Fruit fly (Drosophila melanogaster) whole organism, embryonic: Measurements from ENCODE around the gene sni.
A peak's percentile ranks its signal among the peaks of the same experiment; 100 is the strongest.

ENCODE experiments used
- CG11247 ChIP-seq: fragments of 200-800 bp; sonication (Bioruptor generic); IDR thresholded peaks from 2 replicates; pipeline ENCODE4 v1.3.6; 2022; ENCODE audit warnings: missing biosample characterization, missing genetic modification characterization
- CG11695 ChIP-seq: fragments of 200-800 bp; sonication (Bioruptor generic); IDR thresholded peaks from 3 replicates; pipeline ENCODE4 v1.3.6; 2022; ENCODE audit warnings: missing biosample characterization, missing genetic modification characterization
- CG11696 ChIP-seq: fragments of 200-800 bp; sonication (Bioruptor generic); IDR thresholded peaks from 2 replicates; pipeline ENCODE4 v1.3.6; 2022; ENCODE audit warnings: missing biosample characterization, missing genetic modification characterization
- CG14710 ChIP-seq: fragments of 200-800 bp; sonication (Bioruptor generic); optimal IDR thresholded peaks from 3 replicates; lab custom pipeline; 2019; ENCODE audit warnings: missing biosample characterization, mild to moderate bottlenecking, missing genetic modification characterization, moderate library complexity
- CG17612 ChIP-seq: fragments of 200-800 bp; sonication (Bioruptor generic); IDR thresholded peaks from 2 replicates; pipeline ENCODE4 v1.3.6; 2022; ENCODE audit warnings: missing biosample characterization, missing genetic modification characterization
- CG17802 ChIP-seq: fragments of 200-800 bp; sonication (Bioruptor generic); optimal IDR thresholded peaks from 2 replicates; lab custom pipeline; 2018; ENCODE audit warnings: missing biosample characterization, mild to moderate bottlenecking, missing genetic modification characterization, moderate library complexity
- CG17829 ChIP-seq: fragments of 200-800 bp; optimal IDR thresholded peaks from 2 replicates; lab custom pipeline; 2019; ENCODE audit warnings: missing biosample characterization, mild to moderate bottlenecking, missing genetic modification characterization, moderate library complexity
- CG1832 ChIP-seq: fragments of 200-800 bp; sonication (Bioruptor generic); optimal IDR thresholded peaks from 2 replicates; lab custom pipeline; 2017; ENCODE audit warnings: missing biosample characterization, mild to moderate bottlenecking, missing genetic modification characterization, inconsistent platforms
- CG18764 ChIP-seq: fragments of 200-800 bp; sonication (Bioruptor generic); optimal IDR thresholded peaks from 3 replicates; lab custom pipeline; 2016; ENCODE audit warnings: missing biosample characterization, missing genetic modification characterization
- CG2202 ChIP-seq: fragments of 200-800 bp; sonication (Bioruptor generic); optimal IDR thresholded peaks from 2 replicates; lab custom pipeline; 2018; ENCODE audit warnings: missing biosample characterization, mild to moderate bottlenecking, missing genetic modification characterization
- CG2875 ChIP-seq: fragments of 200-800 bp; sonication (Bioruptor generic); optimal IDR thresholded peaks from 2 replicates; lab custom pipeline; 2017; ENCODE audit warnings: missing biosample characterization, mild to moderate bottlenecking, missing genetic modification characterization, missing genetic modification reagents
- CG33213 ChIP-seq: fragments of 200-800 bp; sonication (Bioruptor generic); optimal IDR thresholded peaks from 3 replicates; lab custom pipeline; 2016; ENCODE audit warnings: missing biosample characterization, missing genetic modification characterization
- CG34422 ChIP-seq: fragments of 200-800 bp; sonication (Bioruptor generic); IDR thresholded peaks from 3 replicates; pipeline ENCODE4 v1.3.6; 2022; ENCODE audit warnings: missing biosample characterization, missing genetic modification characterization
- CG4617 ChIP-seq: fragments of 200-800 bp; sonication (Bioruptor generic); optimal IDR thresholded peaks from 3 replicates; lab custom pipeline; 2016; ENCODE audit warnings: missing biosample characterization, missing genetic modification characterization, borderline replicate concordance
- CG4820 ChIP-seq: fragments of 200-800 bp; sonication (Bioruptor generic); optimal IDR thresholded peaks from 3 replicates; lab custom pipeline; 2016; ENCODE audit warnings: missing biosample characterization, missing genetic modification characterization
- CG6683 ChIP-seq: fragments of 200-800 bp; sonication (Bioruptor generic); optimal IDR thresholded peaks from 2 replicates; lab custom pipeline; 2017; ENCODE audit warnings: missing biosample characterization, mild to moderate bottlenecking, missing genetic modification characterization, missing genetic modification reagents
- CG8281 ChIP-seq: fragments of 200-800 bp; sonication (Bioruptor generic); optimal IDR thresholded peaks from 2 replicates; lab custom pipeline; 2018; ENCODE audit warnings: missing biosample characterization, mild to moderate bottlenecking, missing genetic modification characterization, moderate library complexity
- CG8290 ChIP-seq, 3 experiments: fragments of 200-800 bp; sonication (Bioruptor generic); optimal IDR thresholded peaks; 2 replicates each; lab custom pipeline; 2016 to 2019; ENCODE audit warnings: missing biosample characterization in 3 of 3, missing genetic modification characterization in 3 of 3, mild to moderate bottlenecking in 2 of 3, moderate library complexity in 1 of 3
- CG8924 ChIP-seq: fragments of 200-800 bp; optimal IDR thresholded peaks from 3 replicates; lab custom pipeline; 2019; ENCODE audit warnings: missing biosample characterization, mild to moderate bottlenecking, missing genetic modification characterization, moderate library complexity
- CG9609 ChIP-seq: fragments of 200-800 bp; sonication (Bioruptor generic); optimal IDR thresholded peaks from 3 replicates; lab custom pipeline; 2016; ENCODE audit warnings: missing biosample characterization, missing genetic modification characterization
- CG9932 ChIP-seq: fragments of 200-800 bp; sonication (Bioruptor generic); IDR thresholded peaks from 2 replicates; pipeline ENCODE4 v1.3.6; 2022; ENCODE audit warnings: missing biosample characterization, missing genetic modification characterization
- CrebB ChIP-seq: fragments of 200-800 bp; sonication (Bioruptor generic); optimal IDR thresholded peaks from 3 replicates; lab custom pipeline; 2018; ENCODE audit warnings: missing biosample characterization, mild to moderate bottlenecking, missing genetic modification characterization
- Dip2 ChIP-seq: fragments of 200-800 bp; sonication (Bioruptor generic); IDR thresholded peaks from 2 replicates; pipeline ENCODE4 v1.3.6; 2022; ENCODE audit warnings: missing biosample characterization, missing genetic modification characterization
- Dp ChIP-seq: fragments of 200-800 bp; sonication (Bioruptor generic); optimal IDR thresholded peaks from 2 replicates; lab custom pipeline; 2018; ENCODE audit warnings: missing biosample characterization, mild to moderate bottlenecking, missing genetic modification characterization, moderate library complexity
- Dref ChIP-seq: fragments of 200-800 bp; sonication (Bioruptor generic); IDR thresholded peaks from 2 replicates; pipeline ENCODE4 v1.3.6; 2022; ENCODE audit warnings: missing biosample characterization, missing genetic modification characterization
- Hr3 ChIP-seq: fragments of 200-800 bp; sonication (Bioruptor generic); optimal IDR thresholded peaks from 3 replicates; lab custom pipeline; 2016; ENCODE audit warnings: missing biosample characterization, missing genetic modification characterization
- Mad ChIP-seq: fragments of 200-800 bp; sonication (Bioruptor generic); optimal IDR thresholded peaks from 2 replicates; lab custom pipeline; 2016; ENCODE audit warnings: missing biosample characterization, missing genetic modification characterization
- Max ChIP-seq: fragments of 200-800 bp; sonication (Bioruptor generic); optimal IDR thresholded peaks from 2 replicates; lab custom pipeline; 2016; ENCODE audit warnings: missing biosample characterization, mild to moderate bottlenecking, missing genetic modification characterization
- Myb ChIP-seq: fragments of 200-800 bp; sonication (Bioruptor generic); optimal IDR thresholded peaks from 2 replicates; lab custom pipeline; 2016; ENCODE audit warnings: missing biosample characterization, missing genetic modification characterization
- NFAT ChIP-seq: fragments of 200-800 bp; sonication (Bioruptor generic); IDR thresholded peaks from 2 replicates; pipeline ENCODE4 v1.3.6; 2022; ENCODE audit warnings: missing biosample characterization, missing genetic modification characterization
- Nf-YA ChIP-seq: fragments of 200-800 bp; sonication (Bioruptor generic); IDR thresholded peaks from 2 replicates; pipeline ENCODE4 v1.3.6; 2022; ENCODE audit warnings: missing biosample characterization, missing genetic modification characterization
- Poxn ChIP-seq: fragments of 200-800 bp; sonication (Bioruptor generic); IDR thresholded peaks from 2 replicates; pipeline ENCODE4 v1.3.6; 2022; ENCODE audit warnings: missing biosample characterization, missing genetic modification characterization
- Stat92E ChIP-seq, 3 experiments: fragments of >200 bp in 2 of 3; fragments of 200-800 bp in 1 of 3; sonication (Bioruptor generic) in 1 of 3; optimal IDR thresholded peaks; 2 replicates each; lab custom pipeline; 2017 to 2019; ENCODE audit warnings: missing biosample characterization in 3 of 3, missing genetic modification characterization in 3 of 3, mild to moderate bottlenecking in 1 of 3, moderate library complexity in 1 of 3
- Xrp1 ChIP-seq: fragments of 200-800 bp; sonication (Bioruptor generic); IDR thresholded peaks from 2 replicates; pipeline ENCODE4 v1.3.6; 2022; ENCODE audit warnings: missing biosample characterization, missing genetic modification characterization
- btn ChIP-seq: fragments of 200-800 bp; sonication (Bioruptor generic); optimal IDR thresholded peaks from 2 replicates; lab custom pipeline; 2016; ENCODE audit warnings: missing biosample characterization, missing genetic modification characterization
- caup ChIP-seq: fragments of 200-800 bp; sonication (Bioruptor generic); optimal IDR thresholded peaks from 3 replicates; lab custom pipeline; 2017; ENCODE audit warnings: missing biosample characterization, mild to moderate bottlenecking, missing genetic modification characterization, moderate library complexity; ENCODE audit not compliant: severe bottlenecking
- chn ChIP-seq: fragments of 200-800 bp; sonication (Bioruptor generic); optimal IDR thresholded peaks from 2 replicates; lab custom pipeline; 2016; ENCODE audit warnings: missing biosample characterization, missing genetic modification characterization
- crp ChIP-seq, 2 experiments: fragments of 200-800 bp; sonication (Bioruptor generic); optimal IDR thresholded peaks; 2 replicates in 1 of 2; 3 replicates in 1 of 2; lab custom pipeline; 2017; ENCODE audit warnings: missing biosample characterization in 2 of 2, missing genetic modification characterization in 2 of 2, mild to moderate bottlenecking in 1 of 2, moderate library complexity in 1 of 2
- dati ChIP-seq: fragments of 200-800 bp; sonication (Bioruptor generic); IDR thresholded peaks from 2 replicates; pipeline ENCODE4 v1.3.6; 2022; ENCODE audit warnings: missing biosample characterization, missing genetic modification characterization
- dimm ChIP-seq: fragments of 200-800 bp; sonication (Bioruptor generic); IDR thresholded peaks from 2 replicates; pipeline ENCODE4 v1.3.6; 2022; ENCODE audit warnings: missing biosample characterization, missing genetic modification characterization
- dmrt99B ChIP-seq: fragments of 200-800 bp; sonication (Bioruptor generic); optimal IDR thresholded peaks from 2 replicates; lab custom pipeline; 2018; ENCODE audit warnings: missing biosample characterization, mild to moderate bottlenecking, missing genetic modification characterization, moderate library complexity
- ems ChIP-seq: fragments of 200-800 bp; sonication (Bioruptor generic); optimal IDR thresholded peaks from 3 replicates; lab custom pipeline; 2016; ENCODE audit warnings: missing biosample characterization, missing genetic modification characterization
- gsb-n ChIP-seq: fragments of 200-800 bp; sonication (Bioruptor generic); optimal IDR thresholded peaks from 3 replicates; lab custom pipeline; 2018; ENCODE audit warnings: missing biosample characterization, mild to moderate bottlenecking, missing genetic modification characterization
- hth ChIP-seq: fragments of >200 bp; optimal IDR thresholded peaks from 2 replicates; lab custom pipeline; 2017; ENCODE audit warnings: inconsistent platforms
- mld ChIP-seq: fragments of 200-800 bp; sonication (Bioruptor generic); IDR thresholded peaks from 3 replicates; pipeline ENCODE4 v1.3.6; 2022; ENCODE audit warnings: missing biosample characterization, missing genetic modification characterization; ENCODE audit not compliant: partially characterized antibody
- prd ChIP-seq, 3 experiments: fragments of >200 bp in 2 of 3; fragments of 200-800 bp in 1 of 3; sonication (Bioruptor generic) in 1 of 3; optimal IDR thresholded peaks in 2 of 3; IDR thresholded peaks in 1 of 3; 2 replicates in 2 of 3; 3 replicates in 1 of 3; pipeline versions ENCODE4 v1.3.6 to Lab custom; 2017 to 2022; ENCODE audit warnings: missing biosample characterization in 1 of 3, missing genetic modification characterization in 1 of 3
- shn ChIP-seq: fragments of 200-800 bp; sonication (Bioruptor generic); optimal IDR thresholded peaks from 3 replicates; lab custom pipeline; 2016; ENCODE audit warnings: missing biosample characterization, missing genetic modification characterization
- sob ChIP-seq: fragments of 200-800 bp; sonication (Bioruptor generic); IDR thresholded peaks from 2 replicates; pipeline ENCODE4 v1.3.6; 2022; ENCODE audit warnings: missing biosample characterization, missing genetic modification characterization
- stc ChIP-seq: fragments of 200-800 bp; sonication (Bioruptor generic); IDR thresholded peaks from 2 replicates; pipeline ENCODE4 v1.3.6; 2022; ENCODE audit warnings: missing biosample characterization, missing genetic modification characterization
- tin ChIP-seq: fragments of 200-800 bp; sonication (Bioruptor generic); optimal IDR thresholded peaks from 3 replicates; lab custom pipeline; 2016; ENCODE audit warnings: missing biosample characterization, missing genetic modification characterization
- zen2 ChIP-seq: fragments of 200-800 bp; sonication (Bioruptor generic); IDR thresholded peaks from 3 replicates; pipeline ENCODE4 v1.3.6; 2022; ENCODE audit warnings: missing biosample characterization, missing genetic modification characterization; ENCODE audit not compliant: partially characterized antibody

Gene sni

dm6 chrX:8243251-8243650, 565 bp downstream of the sni start (continued):
- TF ChIP-seq CG17612 (GFP tag; lab: Robert Waterston, UW): no peak
- TF ChIP-seq CG14710 (tag; lab: Kevin White, UChicago): no peak
- no peak for TF ChIP-seq btn (GFP tag; lab: Kevin White, UChicago)
- TF ChIP-seq CG11696: no peak
- TF ChIP-seq caup (GFP tag; lab: Kevin White, UChicago): no peak
- 0 out of 3 replicates have a peak, but pooled peaks have one; percentile 33 for TF ChIP-seq zen2
- no peak for TF ChIP-seq CG11247
- TF ChIP-seq Max (GFP tag; lab: Kevin White, UChicago): no peak
- no peak for TF ChIP-seq shn
- no peak for TF ChIP-seq CG9932
- TF ChIP-seq CG1832 (GFP tag; lab: Kevin White, UChicago): no peak
- no peak for TF ChIP-seq CG4820 (GFP tag; lab: Kevin White, UChicago)
- no peak for TF ChIP-seq Poxn
- TF ChIP-seq hth: no peak
- TF ChIP-seq gsb-n: no peak
- no peak for TF ChIP-seq CG33213 (GFP tag; lab: Kevin White, UChicago)
- TF ChIP-seq Dip2 (GFP tag; lab: Robert Waterston, UW): no peak
- no peak for TF ChIP-seq CG17802
- no peak for TF ChIP-seq Stat92E (GFP tag; optimal IDR thresholded peaks at IDR 0.05; lab: Kevin White, UChicago)
- no peak for TF ChIP-seq CG11695 (GFP tag; lab: Robert Waterston, UW)
- peak; percentile 28 for TF ChIP-seq Dp (GFP tag; lab: Kevin White, UChicago)
- TF ChIP-seq CG2875 (GFP tag; lab: Kevin White, UChicago): no peak
- TF ChIP-seq mld (GFP tag; lab: Robert Waterston, UW): no peak
- no peak for TF ChIP-seq CG17829
- TF ChIP-seq CG18764 (GFP tag; lab: Kevin White, UChicago): no peak
- no peak for TF ChIP-seq prd (optimal IDR thresholded peaks at IDR 0.05; lab: Kevin White, UChicago)
- TF ChIP-seq prd (GFP tag; IDR thresholded peaks at IDR 0.05; lab: Robert Waterston, UW): no peak
- TF ChIP-seq CG8281 (tag; lab: Kevin White, UChicago): no peak
- no peak for TF ChIP-seq ems (GFP tag; lab: Kevin White, UChicago)
- no peak for TF ChIP-seq sob
- TF ChIP-seq crp (GFP tag; optimal IDR thresholded peaks at IDR 0.05; lab: Kevin White, UChicago): peak in 1 of 2 experiments; percentile 29
- no peak for TF ChIP-seq chn (GFP tag; lab: Kevin White, UChicago)
- TF ChIP-seq CG9609: no peak
- TF ChIP-seq CG8924 (tag; lab: Kevin White, UChicago): no peak
- no peak for TF ChIP-seq tin (GFP tag; lab: Kevin White, UChicago)
- no peak for TF ChIP-seq stc (GFP tag; lab: Robert Waterston, UW)
- TF ChIP-seq Xrp1 (GFP tag; lab: Robert Waterston, UW): no peak
- TF ChIP-seq CG4617 (GFP tag; lab: Kevin White, UChicago): no peak
- no peak for TF ChIP-seq dati
- TF ChIP-seq Myb (GFP tag; lab: Kevin White, UChicago): no peak
- no peak for TF ChIP-seq Hr3
- no peak for TF ChIP-seq NFAT
- TF ChIP-seq CrebB (tag; lab: Kevin White, UChicago): no peak
- no peak for TF ChIP-seq CG2202
- no peak for TF ChIP-seq CG8290 (GFP tag; optimal IDR thresholded peaks at IDR 0.05; lab: Kevin White, UChicago)
- no peak for TF ChIP-seq CG8290 (tag; optimal IDR thresholded peaks at IDR 0.05; lab: Kevin White, UChicago)
- TF ChIP-seq dmrt99B: no peak
- TF ChIP-seq Nf-YA: no peak
- TF ChIP-seq dimm (GFP tag; lab: Robert Waterston, UW): no peak
- TF ChIP-seq Dref (GFP tag; lab: Robert Waterston, UW): peak; percentile 63
- no peak for TF ChIP-seq CG34422 (GFP tag; lab: Robert Waterston, UW)
- TF ChIP-seq CG6683: no peak
- no peak for TF ChIP-seq Mad (GFP tag; lab: Kevin White, UChicago)
